Fruit fly (Drosophila melanogaster) whole organism, adult: ENCODE measurements around the gene Snx17.

Experiments
- CG7045 ChIP-seq: fragments of 200-800 bp; sonication (Bioruptor generic); optimal IDR thresholded peaks from 2 replicates; lab custom pipeline; 2017; ENCODE audit warnings: missing biosample characterization, mild to moderate bottlenecking, missing genetic modification characterization
- CG7101 ChIP-seq: fragments of 200-800 bp; sonication (Bioruptor generic); optimal IDR thresholded peaks from 2 replicates; lab custom pipeline; 2018; ENCODE audit warnings: missing biosample characterization, mild to moderate bottlenecking, missing genetic modification characterization, moderate library complexity
- Clk ChIP-seq: fragments of 200-800 bp; sonication (Bioruptor generic); optimal IDR thresholded peaks from 2 replicates; lab custom pipeline; 2017; ENCODE audit warnings: missing biosample characterization, missing genetic modification characterization
- Mnt ChIP-seq: fragments of 200-800 bp; sonication (Bioruptor generic); optimal IDR thresholded peaks from 2 replicates; lab custom pipeline; 2016; ENCODE audit warnings: missing biosample characterization, mild to moderate bottlenecking, missing genetic modification characterization
- bab1 ChIP-seq: fragments of 200-800 bp; sonication (Bioruptor generic); optimal IDR thresholded peaks from 3 replicates; lab custom pipeline; 2019; ENCODE audit warnings: missing biosample characterization, mild to moderate bottlenecking, missing genetic modification characterization, moderate library complexity
- ovo ChIP-seq: fragments of 200-800 bp; sonication (Bioruptor generic); optimal IDR thresholded peaks from 2 replicates; lab custom pipeline; 2016; ENCODE audit warnings: missing biosample characterization, missing genetic modification characterization
- pad ChIP-seq: fragments of 200-800 bp; sonication (Bioruptor generic); optimal IDR thresholded peaks from 3 replicates; lab custom pipeline; 2017; ENCODE audit warnings: missing biosample characterization, missing genetic modification characterization, mild to moderate bottlenecking, moderate library complexity, missing genetic modification reagents

DNA sequence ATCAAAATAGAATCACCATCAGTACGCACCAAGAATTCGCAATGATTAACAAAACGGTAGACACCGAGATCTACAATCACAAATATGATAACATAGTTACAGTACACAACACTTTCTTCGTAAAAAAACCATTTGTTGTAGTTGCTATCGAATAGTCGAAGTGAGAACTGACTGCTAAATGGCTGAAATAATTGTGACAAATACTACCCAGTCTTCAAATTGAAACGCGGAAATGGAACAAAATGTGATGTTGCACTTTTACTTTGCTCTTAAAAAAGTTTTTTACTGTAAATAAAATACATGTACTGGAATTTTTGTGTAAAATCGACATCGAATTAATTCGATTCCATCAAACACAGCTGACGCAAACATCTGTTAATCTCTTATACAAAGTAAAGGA lies 24.7 kb upstream of the Snx17 start, which contains the start of gene ova:
- no peak for TF ChIP-seq bab1
- TF ChIP-seq Clk = no peak
- no peak for TF ChIP-seq CG7045
- TF ChIP-seq Mnt (GFP tag; lab: Kevin White, UChicago) = no peak
- TF ChIP-seq ovo = no peak
- no peak for TF ChIP-seq CG7101 (tag; lab: Kevin White, UChicago)
- no peak for TF ChIP-seq pad
